Worm (Caenorhabditis elegans) whole organism, L3 larva: ENCODE data around the gene M04C3.1.

ENCODE experiments used
- R02D3.7 ChIP-seq: fragments of 150-350 bp; optimal IDR thresholded peaks from 2 replicates; lab custom pipeline; 2014; ENCODE audit warnings: missing biosample characterization, missing genetic modification characterization
- ZK546.5 ChIP-seq: sonication (generic microtip); optimal IDR thresholded peaks from 2 replicates; lab custom pipeline; 2017; ENCODE audit warnings: missing biosample characterization, missing genetic modification characterization
- hmg-11 ChIP-seq: sonication (generic microtip); optimal IDR thresholded peaks from 2 replicates; lab custom pipeline; 2016; ENCODE audit warnings: missing genetic modification characterization, missing compliant biosample characterization
- lin-39 ChIP-seq: fragments of 150-350 bp; optimal IDR thresholded peaks from 2 replicates; lab custom pipeline; 2018; ENCODE audit warnings: missing biosample characterization, missing genetic modification reagents, missing genetic modification characterization
- nhr-25 ChIP-seq: sonication (generic microtip); optimal IDR thresholded peaks from 2 replicates; lab custom pipeline; 2017; ENCODE audit warnings: missing biosample characterization, missing genetic modification characterization
- nhr-67 ChIP-seq: fragments of 150-350 bp; optimal IDR thresholded peaks from 2 replicates; lab custom pipeline; 2014; ENCODE audit warnings: missing biosample characterization, missing genetic modification characterization
- nhr-77 ChIP-seq: fragments of 150-350 bp; optimal IDR thresholded peaks from 2 replicates; lab custom pipeline; 2014; ENCODE audit warnings: missing biosample characterization, missing genetic modification characterization
- snpc-4 ChIP-seq: fragments of 150-350 bp; optimal IDR thresholded peaks from 2 replicates; lab custom pipeline; 2014; ENCODE audit warnings: missing biosample characterization, missing genetic modification characterization
- unc-62 ChIP-seq: fragments of 150-350 bp; sonication (generic microtip); optimal IDR thresholded peaks from 4 replicates; lab custom pipeline; 2014; ENCODE audit warnings: missing biosample characterization, missing genetic modification reagents, missing genetic modification characterization
- ztf-4 ChIP-seq: fragments of 150-350 bp; optimal IDR thresholded peaks from 2 replicates; lab custom pipeline; 2014; ENCODE audit warnings: missing biosample characterization, missing genetic modification characterization

The M04C3.1 gene

ce11 chrV:19390029-19390428 lies 55.4 kb downstream of the M04C3.1 start, which contains the start of gene slcr-46.2:
Gene slcr-46.2 (minus strand): TSS chrV:19390129.
- TF ChIP-seq nhr-25 (tag; lab: Kevin White, UChicago) = no peak
- TF ChIP-seq ztf-4 (tag; lab: Kevin White, UChicago) = no peak
- no peak for TF ChIP-seq unc-62 (GFP tag; lab: Kevin White, UChicago)
- TF ChIP-seq snpc-4 (tag; lab: Kevin White, UChicago) = no peak
- TF ChIP-seq R02D3.7 (tag; lab: Kevin White, UChicago) = no peak
- TF ChIP-seq lin-39 (tag; lab: Kevin White, UChicago) = no peak
- no peak for TF ChIP-seq ZK546.5 (tag; lab: Kevin White, UChicago)
- no peak for TF ChIP-seq nhr-67
- TF ChIP-seq nhr-77 (tag; lab: Kevin White, UChicago) = no peak
- no peak for TF ChIP-seq hmg-11 (tag; lab: Kevin White, UChicago)
